Fruit fly (Drosophila melanogaster) whole organism, prepupa: ENCODE data around the gene CG18281.

Experiments
- CG1621 ChIP-seq: fragments of 200-800 bp; sonication (Bioruptor generic); optimal IDR thresholded peaks from 3 replicates; lab custom pipeline; 2018; ENCODE audit warnings: missing biosample characterization, mild to moderate bottlenecking, missing genetic modification characterization
- CG32006 ChIP-seq: fragments of 200-800 bp; sonication (Bioruptor generic); optimal IDR thresholded peaks from 3 replicates; lab custom pipeline; 2017; ENCODE audit warnings: missing biosample characterization, mild to moderate bottlenecking, missing genetic modification characterization
- CG6854 ChIP-seq: fragments of 200-800 bp; sonication (Bioruptor generic); optimal IDR thresholded peaks from 2 replicates; lab custom pipeline; 2017; ENCODE audit warnings: missing biosample characterization, mild to moderate bottlenecking, missing genetic modification characterization
- CG7368 ChIP-seq: fragments of 200-800 bp; sonication (Bioruptor generic); optimal IDR thresholded peaks from 3 replicates; lab custom pipeline; 2016; ENCODE audit warnings: missing biosample characterization, missing genetic modification characterization
- CG8119 ChIP-seq: fragments of 200-800 bp; sonication (Bioruptor generic); IDR thresholded peaks from 3 replicates; pipeline ENCODE4 v1.3.6; 2022; ENCODE audit warnings: missing biosample characterization, missing genetic modification characterization
- CG8319 ChIP-seq: fragments of 200-800 bp; sonication (Bioruptor generic); optimal IDR thresholded peaks from 3 replicates; lab custom pipeline; 2016; ENCODE audit warnings: missing biosample characterization, missing genetic modification characterization
- OdsH ChIP-seq: fragments of 200-800 bp; sonication (Bioruptor generic); optimal IDR thresholded peaks from 3 replicates; lab custom pipeline; 2016; ENCODE audit warnings: missing biosample characterization, missing genetic modification characterization
- eg ChIP-seq: fragments of 200-800 bp; sonication (Bioruptor generic); IDR thresholded peaks from 3 replicates; pipeline ENCODE4 v1.3.6; 2022; ENCODE audit warnings: missing biosample characterization, missing genetic modification characterization

- TF ChIP-seq CG1621 (tag; lab: Kevin White, UChicago) (no peak), eg (no peak), CG6854 (GFP tag; lab: Kevin White, UChicago) (no peak), CG32006 (GFP tag; lab: Kevin White, UChicago) (no peak), OdsH (GFP tag; lab: Kevin White, UChicago) (no peak), CG8119 (no peak), CG8319 (no peak), CG7368 (GFP tag; lab: Kevin White, UChicago) (no peak)
Measured at dm6 chr3L:20467433-20467832, 32.2 kb upstream of the CG18281 start.
